Worm (Caenorhabditis elegans) whole organism, mixed stage, embryonic: Measurements from ENCODE around the gene C09G5.7.

ENCODE experiments used
- ces-1 ChIP-seq: fragments of 150-350 bp; optimal IDR thresholded peaks from 2 replicates; lab custom pipeline; 2014; ENCODE audit warnings: missing biosample characterization, missing genetic modification reagents, missing genetic modification characterization
- elt-1 ChIP-seq: sonication (generic microtip); optimal IDR thresholded peaks from 2 replicates; lab custom pipeline; 2017; ENCODE audit warnings: missing genetic modification characterization, mild to moderate bottlenecking, missing compliant biosample characterization, antibody characterized with exemption, moderate library complexity, borderline replicate concordance; ENCODE audit not compliant: insufficient read depth
- mep-1 ChIP-seq: fragments of 150-350 bp; optimal IDR thresholded peaks from 2 replicates; lab custom pipeline; 2017; ENCODE audit warnings: missing biosample characterization, missing genetic modification reagents, missing genetic modification characterization, inconsistent platforms
- mls-2 ChIP-seq: sonication (generic microtip); optimal IDR thresholded peaks from 2 replicates; lab custom pipeline; 2016; ENCODE audit warnings: mild to moderate bottlenecking, missing genetic modification characterization, moderate library complexity, missing compliant biosample characterization
- nhr-237 ChIP-seq: fragments of 150-350 bp; optimal IDR thresholded peaks from 2 replicates; lab custom pipeline; 2014; ENCODE audit warnings: missing biosample characterization, missing genetic modification characterization
- pha-4 ChIP-seq: fragments of 150-350 bp; optimal IDR thresholded peaks from 2 replicates; lab custom pipeline; 2018; ENCODE audit warnings: missing biosample characterization, missing genetic modification reagents, missing genetic modification characterization
- snpc-4 ChIP-seq: fragments of 150-350 bp; optimal IDR thresholded peaks from 2 replicates; lab custom pipeline; 2014; ENCODE audit warnings: missing biosample characterization, missing genetic modification characterization
- ztf-11 ChIP-seq: fragments of 150-350 bp; optimal IDR thresholded peaks from 2 replicates; lab custom pipeline; 2014; ENCODE audit warnings: missing biosample characterization, missing genetic modification characterization

ce11 chrII:10730702-10731101, 16.0 kb downstream of the C09G5.7 start:
- TF ChIP-seq pha-4 (no peak), elt-1 (tag; lab: Kevin White, UChicago) (no peak), mls-2 (tag; lab: Kevin White, UChicago) (no peak), mep-1 (no peak), ztf-11 (tag; lab: Kevin White, UChicago) (no peak), ces-1 (GFP tag; lab: Kevin White, UChicago) (no peak), snpc-4 (tag; lab: Kevin White, UChicago) (no peak), nhr-237 (tag; lab: Kevin White, UChicago) (no peak)
